Worm (Caenorhabditis elegans): ENCODE results near the gene K02D10.8.

Gene K02D10.8

ce11 chrIII:8771162-8771561 lies 15.0 kb upstream of the K02D10.8 start, which contains the start of gene K02D10.2:
K02D10.2 (minus strand) TSS chrIII:8771262.
- no peak for TF ChIP-seq mab-5 (tag; optimal IDR thresholded peaks at IDR 0.05)
- no peak for TF ChIP-seq nhr-28 (tag; optimal IDR thresholded peaks at IDR 0.05)
- no peak for TF ChIP-seq zip-8 (tag; optimal IDR thresholded peaks at IDR 0.05)
- no peak for TF ChIP-seq bed-3 (GFP tag; optimal IDR thresholded peaks at IDR 0.05)
- no peak for TF ChIP-seq tbx-8 (GFP tag; optimal IDR thresholded peaks at IDR 0.05)
- no peak for TF ChIP-seq ztf-11 (tag; optimal IDR thresholded peaks at IDR 0.05)
- TF ChIP-seq nhr-237 (tag; optimal IDR thresholded peaks at IDR 0.05), result no peak
- no peak for TF ChIP-seq mep-1 (tag; optimal IDR thresholded peaks at IDR 0.05)
- TF ChIP-seq unc-62 (GFP tag; optimal IDR thresholded peaks at IDR 0.05), result no peak
- no peak for TF ChIP-seq ceh-43 (GFP tag; optimal IDR thresholded peaks at IDR 0.05)
- TF ChIP-seq nhr-76 (tag; optimal IDR thresholded peaks at IDR 0.05), result no peak
- TF ChIP-seq snpc-4 (tag; optimal IDR thresholded peaks at IDR 0.05), result no peak
- no peak for TF ChIP-seq ceh-83 (GFP tag; optimal IDR thresholded peaks at IDR 0.05)
- TF ChIP-seq flh-1 (GFP tag; optimal IDR thresholded peaks at IDR 0.05), result no peak
- TF ChIP-seq blmp-1 (tag; optimal IDR thresholded peaks at IDR 0.05), result no peak
- TF ChIP-seq mls-2 (tag; optimal IDR thresholded peaks at IDR 0.05), result no peak
- no peak for TF ChIP-seq lsy-2 (tag; optimal IDR thresholded peaks at IDR 0.05)
- no peak for TF ChIP-seq ham-2 (GFP tag; optimal IDR thresholded peaks at IDR 0.05)
- no peak for TF ChIP-seq nhr-2 (tag; optimal IDR thresholded peaks at IDR 0.05)

- TF ChIP-seq zip-8 (tag; optimal IDR thresholded peaks at IDR 0.05) (no peak), unc-120 (tag; optimal IDR thresholded peaks at IDR 0.05; ENCODE audit: poor library complexity, severe bottlenecking) (no peak)
Measured at ce11 chrIII:8771851-8772250, 14.3 kb upstream of the K02D10.8 start, which contains the start of gene K02D10.3. K02D10.3 (minus strand) TSS chrIII:8771951.

- TF ChIP-seq blmp-1 (tag; optimal IDR thresholded peaks at IDR 0.05) (peak; percentile 21), ztf-11 (tag; optimal IDR thresholded peaks at IDR 0.05) (no peak)
Measured at ce11 chrIII:8772428-8773027, 13.6 kb upstream of the K02D10.8 start.

- TF ChIP-seq ceh-83 (GFP tag; optimal IDR thresholded peaks at IDR 0.05) (no peak), mls-2 (tag; optimal IDR thresholded peaks at IDR 0.05) (no peak), flh-1 (GFP tag; optimal IDR thresholded peaks at IDR 0.05) (no peak), nhr-237 (tag; optimal IDR thresholded peaks at IDR 0.05) (no peak), elt-3 (tag; optimal IDR thresholded peaks at IDR 0.05) (no peak), drap-1 (GFP tag; optimal IDR thresholded peaks at IDR 0.05) (no peak), mep-1 (tag; optimal IDR thresholded peaks at IDR 0.05) (no peak), zip-8 (tag; optimal IDR thresholded peaks at IDR 0.05) (no peak), ces-1 (GFP tag; optimal IDR thresholded peaks at IDR 0.05) (no peak), unc-120 (tag; optimal IDR thresholded peaks at IDR 0.05; ENCODE audit: poor library complexity, severe bottlenecking) (no peak), ztf-11 (tag; optimal IDR thresholded peaks at IDR 0.05) (no peak), sptf-1 (tag; optimal IDR thresholded peaks at IDR 0.05) (no peak), elt-1 (tag; optimal IDR thresholded peaks at IDR 0.05; ENCODE audit: borderline replicate concordance, insufficient read depth) (no peak), ham-2 (GFP tag; optimal IDR thresholded peaks at IDR 0.05) (no peak), nhr-76 (tag; optimal IDR thresholded peaks at IDR 0.05) (no peak), M03D4.4 (tag; optimal IDR thresholded peaks at IDR 0.05) (no peak), blmp-1 (tag; optimal IDR thresholded peaks at IDR 0.05) (no peak), cnd-1 (tag; optimal IDR thresholded peaks at IDR 0.05) (no peak)
Measured at ce11 chrIII:8773375-8773774, 12.8 kb upstream of the K02D10.8 start.

ce11 chrIII:8775953-8776352 lies 10.2 kb upstream of the K02D10.8 start, which contains the start of gene snap-29:
snap-29 (plus strand) TSS chrIII:8776253.
- TF ChIP-seq ces-1 (GFP tag; optimal IDR thresholded peaks at IDR 0.05) (no peak), M03D4.4 (tag; optimal IDR thresholded peaks at IDR 0.05) (no peak), ham-2 (GFP tag; optimal IDR thresholded peaks at IDR 0.05) (no peak), sptf-1 (tag; optimal IDR thresholded peaks at IDR 0.05) (no peak), unc-39 (tag; optimal IDR thresholded peaks at IDR 0.05) (no peak), mab-5 (tag; optimal IDR thresholded peaks at IDR 0.05) (no peak), nhr-2 (tag; optimal IDR thresholded peaks at IDR 0.05) (no peak), bed-3 (GFP tag; optimal IDR thresholded peaks at IDR 0.05) (no peak), nhr-76 (tag; optimal IDR thresholded peaks at IDR 0.05) (no peak), lsy-2 (tag; optimal IDR thresholded peaks at IDR 0.05) (no peak), pha-4 (tag; optimal IDR thresholded peaks at IDR 0.05) (no peak), cnd-1 (tag; optimal IDR thresholded peaks at IDR 0.05) (no peak), unc-120 (tag; optimal IDR thresholded peaks at IDR 0.05; ENCODE audit: poor library complexity, severe bottlenecking) (no peak), flh-1 (GFP tag; optimal IDR thresholded peaks at IDR 0.05) (no peak), ztf-11 (tag; optimal IDR thresholded peaks at IDR 0.05) (no peak), sem-2 (GFP tag; optimal IDR thresholded peaks at IDR 0.05) (no peak), mls-2 (tag; optimal IDR thresholded peaks at IDR 0.05) (no peak), ceh-39 (tag; optimal IDR thresholded peaks at IDR 0.05) (no peak), mep-1 (tag; optimal IDR thresholded peaks at IDR 0.05) (no peak)
